Worm (Caenorhabditis elegans) whole organism, L3 larva: ENCODE results near the gene cept-2.

Source experiments
- ama-1 ChIP-seq: fragments of 150-350 bp; optimal IDR thresholded peaks from 2 replicates; lab custom pipeline; 2018
- ceh-28 ChIP-seq: fragments of 150-350 bp; optimal IDR thresholded peaks from 2 replicates; lab custom pipeline; 2014; ENCODE audit warnings: missing biosample characterization, missing genetic modification reagents, missing genetic modification characterization
- daf-12 ChIP-seq: fragments of 150-350 bp; optimal IDR thresholded peaks from 2 replicates; lab custom pipeline; 2014; ENCODE audit warnings: missing biosample characterization, missing genetic modification reagents, missing genetic modification characterization
- egl-27 ChIP-seq: sonication (generic microtip); optimal IDR thresholded peaks from 4 replicates; lab custom pipeline; 2017; ENCODE audit warnings: missing biosample characterization, missing genetic modification reagents, missing genetic modification characterization
- fos-1 ChIP-seq: fragments of 150-350 bp; optimal IDR thresholded peaks from 2 replicates; lab custom pipeline; 2014; ENCODE audit warnings: missing biosample characterization, missing genetic modification characterization
- lsy-12 ChIP-seq: sonication (generic microtip); optimal IDR thresholded peaks from 2 replicates; lab custom pipeline; 2016; ENCODE audit warnings: mild to moderate bottlenecking, missing genetic modification characterization, missing compliant biosample characterization
- nhr-11 ChIP-seq: fragments of 150-350 bp; optimal IDR thresholded peaks from 2 replicates; lab custom pipeline; 2014; ENCODE audit warnings: missing biosample characterization, missing genetic modification characterization

ce11 chrV:14394743-14395142, 47.2 kb downstream of the cept-2 start, which contains the start of gene C15H11.13:
- TF ChIP-seq ama-1 (lab: Kevin White, UChicago) (no peak), fos-1 (tag; lab: Kevin White, UChicago) (no peak), ceh-28 (tag; lab: Kevin White, UChicago) (no peak), daf-12 (tag; lab: Kevin White, UChicago) (no peak), nhr-11 (tag; lab: Kevin White, UChicago) (no peak), egl-27 (no peak), lsy-12 (no peak)
